Worm (Caenorhabditis elegans): ENCODE measurements around the gene fbxa-150.
"Not testable (repeated sequence)": the region's sequence is repeated elsewhere in the genome, so short reads cannot be mapped to it uniquely, and the experiment has no call there.

- TF ChIP-seq flt-1 (GFP tag; IDR thresholded peaks at IDR 0.05); med-1 (GFP tag; optimal IDR thresholded peaks at IDR 0.05; ENCODE audit: insufficient read depth); ztf-23 (GFP tag; IDR thresholded peaks at IDR 0.05); cog-1 (tag; optimal IDR thresholded peaks at IDR 0.05); klf-2 (GFP tag; conservative IDR thresholded peaks at IDR 0.05); ref-1 (GFP tag; conservative IDR thresholded peaks at IDR 0.05): not testable (repeated sequence)
Measured at ce11 chrV:20568995-20569394, 46.6 kb downstream of the fbxa-150 start, which contains the start of gene F26F2.4.
